Worm (Caenorhabditis elegans) whole organism, L4 larva: Measurements from ENCODE around the gene H29C22.1.

Experiments
- aly-2 ChIP-seq: sonication (generic microtip); optimal IDR thresholded peaks from 2 replicates; lab custom pipeline; 2018; ENCODE audit warnings: missing biosample characterization, missing genetic modification characterization
- mxl-2 ChIP-seq: fragments of 200-800 bp; sonication (Bioruptor generic); conservative IDR thresholded peaks from 2 replicates; pipeline ENCODE4 v1.3.6; 2022; ENCODE audit warnings: missing genetic modification reagents, missing genetic modification characterization, missing compliant biosample characterization
- nhr-6 ChIP-seq: fragments of 150-350 bp; optimal IDR thresholded peaks from 2 replicates; lab custom pipeline; 2014; ENCODE audit warnings: missing biosample characterization, missing genetic modification characterization
- rbr-2 ChIP-seq: sonication (generic microtip); optimal IDR thresholded peaks from 2 replicates; lab custom pipeline; 2016; ENCODE audit warnings: missing genotype, missing genetic modification characterization, missing compliant biosample characterization

DNA sequence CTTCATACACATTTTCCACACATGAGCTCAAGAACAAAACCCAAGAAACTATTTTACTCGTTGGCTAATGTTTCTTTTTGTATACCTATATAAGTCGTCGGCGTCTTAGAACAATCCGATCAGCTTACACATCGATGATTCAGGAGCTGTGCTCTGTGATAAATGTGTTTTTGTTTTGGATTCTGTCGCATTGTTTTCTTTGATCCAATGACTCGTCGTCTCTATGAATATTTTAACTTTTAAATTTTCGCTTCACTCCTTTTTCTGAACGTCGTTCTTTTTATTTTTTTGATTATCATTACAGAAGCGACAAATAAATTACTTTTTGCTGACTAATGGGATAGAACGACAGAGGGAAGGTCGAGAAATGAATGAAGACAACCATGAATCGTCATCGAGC, 19.8 kb downstream of the H29C22.1 start, which contains the start of gene B0416.3:
- TF ChIP-seq aly-2 (tag; lab: Kevin White, UChicago) = no peak
- no peak for TF ChIP-seq mxl-2 (GFP tag; lab: Robert Waterston, UW)
- no peak for TF ChIP-seq nhr-6 (tag; lab: Kevin White, UChicago)
- no peak for TF ChIP-seq rbr-2 (tag; lab: Kevin White, UChicago)
